Worm (Caenorhabditis elegans) whole organism, mixed stage, embryonic: Measurements from ENCODE around the gene dnj-11.

Experiments used
- M03D4.4 ChIP-seq: sonication (generic microtip); optimal IDR thresholded peaks from 2 replicates; lab custom pipeline; 2017; ENCODE audit warnings: mild to moderate bottlenecking, missing genetic modification characterization, missing compliant biosample characterization
- bed-3 ChIP-seq: fragments of 200-800 bp; sonication (Bioruptor generic); optimal IDR thresholded peaks from 3 replicates; lab custom pipeline; 2018; ENCODE audit warnings: mild to moderate bottlenecking, missing genetic modification characterization, moderate library complexity, missing compliant biosample characterization
- blmp-1 ChIP-seq: fragments of 150-350 bp; optimal IDR thresholded peaks from 2 replicates; lab custom pipeline; 2014; ENCODE audit warnings: missing biosample characterization, missing genetic modification characterization
- ceh-39 ChIP-seq: fragments of 150-350 bp; optimal IDR thresholded peaks from 2 replicates; lab custom pipeline; 2014; ENCODE audit warnings: missing biosample characterization, missing genetic modification characterization
- ceh-43 ChIP-seq: fragments of 200-800 bp; sonication (Bioruptor generic); optimal IDR thresholded peaks from 2 replicates; lab custom pipeline; 2018; ENCODE audit warnings: mild to moderate bottlenecking, missing genetic modification characterization, moderate library complexity, missing compliant biosample characterization
- ceh-83 ChIP-seq: fragments of 200-800 bp; sonication (Bioruptor generic); optimal IDR thresholded peaks from 2 replicates; lab custom pipeline; 2018; ENCODE audit warnings: mild to moderate bottlenecking, missing genetic modification characterization, missing compliant biosample characterization
- ces-1 ChIP-seq: fragments of 150-350 bp; optimal IDR thresholded peaks from 2 replicates; lab custom pipeline; 2014; ENCODE audit warnings: missing biosample characterization, missing genetic modification reagents, missing genetic modification characterization
- cnd-1 ChIP-seq: fragments of 200-800 bp; sonication (Bioruptor generic); optimal IDR thresholded peaks from 2 replicates; lab custom pipeline; 2018; ENCODE audit warnings: mild to moderate bottlenecking, missing genetic modification characterization, missing compliant biosample characterization
- drap-1 ChIP-seq: fragments of 200-800 bp; sonication (Bioruptor generic); optimal IDR thresholded peaks from 3 replicates; lab custom pipeline; 2018; ENCODE audit warnings: mild to moderate bottlenecking, missing genetic modification characterization, missing compliant biosample characterization
- elt-1 ChIP-seq: sonication (generic microtip); optimal IDR thresholded peaks from 2 replicates; lab custom pipeline; 2017; ENCODE audit warnings: missing genetic modification characterization, mild to moderate bottlenecking, missing compliant biosample characterization, antibody characterized with exemption, moderate library complexity, borderline replicate concordance; ENCODE audit not compliant: insufficient read depth
- elt-3 ChIP-seq: fragments of 150-350 bp; optimal IDR thresholded peaks from 2 replicates; lab custom pipeline; 2014; ENCODE audit warnings: missing biosample characterization, missing genetic modification characterization
- flh-1 ChIP-seq: fragments of 200-800 bp; sonication (Bioruptor generic); optimal IDR thresholded peaks from 2 replicates; lab custom pipeline; 2018; ENCODE audit warnings: mild to moderate bottlenecking, missing genetic modification characterization, moderate library complexity, missing compliant biosample characterization
- ham-2 ChIP-seq: fragments of 200-800 bp; sonication (Bioruptor generic); optimal IDR thresholded peaks from 2 replicates; lab custom pipeline; 2018; ENCODE audit warnings: mild to moderate bottlenecking, missing genetic modification characterization, missing compliant biosample characterization
- hlh-1 ChIP-seq: fragments of 150-350 bp; optimal IDR thresholded peaks from 2 replicates; lab custom pipeline; 2014; ENCODE audit warnings: missing biosample characterization, missing genetic modification reagents, missing genetic modification characterization
- lin-13 ChIP-seq: fragments of 150-350 bp; optimal IDR thresholded peaks from 2 replicates; lab custom pipeline; 2014; ENCODE audit warnings: missing biosample characterization, missing genetic modification characterization
- lin-32 ChIP-seq: fragments of 200-800 bp; sonication (Bioruptor generic); optimal IDR thresholded peaks from 2 replicates; lab custom pipeline; 2018; ENCODE audit warnings: mild to moderate bottlenecking, missing genetic modification characterization, missing compliant biosample characterization
- lsy-2 ChIP-seq: fragments of 150-350 bp; optimal IDR thresholded peaks from 2 replicates; lab custom pipeline; 2014; ENCODE audit warnings: missing biosample characterization, missing genetic modification characterization
- mab-5 ChIP-seq: fragments of 150-350 bp; optimal IDR thresholded peaks from 2 replicates; lab custom pipeline; 2014; ENCODE audit warnings: missing biosample characterization, missing genetic modification characterization
- mep-1 ChIP-seq: fragments of 150-350 bp; optimal IDR thresholded peaks from 2 replicates; lab custom pipeline; 2017; ENCODE audit warnings: missing biosample characterization, missing genetic modification reagents, missing genetic modification characterization, inconsistent platforms
- mls-2 ChIP-seq: sonication (generic microtip); optimal IDR thresholded peaks from 2 replicates; lab custom pipeline; 2016; ENCODE audit warnings: mild to moderate bottlenecking, missing genetic modification characterization, moderate library complexity, missing compliant biosample characterization
- nhr-12 ChIP-seq: fragments of 150-350 bp; optimal IDR thresholded peaks from 2 replicates; lab custom pipeline; 2014; ENCODE audit warnings: missing biosample characterization, missing genetic modification characterization
- nhr-2 ChIP-seq: fragments of 150-350 bp; optimal IDR thresholded peaks from 2 replicates; lab custom pipeline; 2014; ENCODE audit warnings: missing biosample characterization, missing genetic modification characterization
- nhr-237 ChIP-seq: fragments of 150-350 bp; optimal IDR thresholded peaks from 2 replicates; lab custom pipeline; 2014; ENCODE audit warnings: missing biosample characterization, missing genetic modification characterization
- nhr-28 ChIP-seq: fragments of 150-350 bp; optimal IDR thresholded peaks from 2 replicates; lab custom pipeline; 2014; ENCODE audit warnings: missing biosample characterization, missing genetic modification characterization
- nhr-76 ChIP-seq: sonication (generic microtip); optimal IDR thresholded peaks from 2 replicates; lab custom pipeline; 2017; ENCODE audit warnings: missing biosample characterization, missing genetic modification characterization
- pha-4 ChIP-seq: fragments of 150-350 bp; optimal IDR thresholded peaks from 2 replicates; lab custom pipeline; 2018; ENCODE audit warnings: missing biosample characterization, missing genetic modification reagents, missing genetic modification characterization
- sem-2 ChIP-seq: fragments of 200-800 bp; sonication (Bioruptor generic); optimal IDR thresholded peaks from 2 replicates; lab custom pipeline; 2018; ENCODE audit warnings: mild to moderate bottlenecking, missing genetic modification characterization, missing compliant biosample characterization
- snpc-4 ChIP-seq: fragments of 150-350 bp; optimal IDR thresholded peaks from 2 replicates; lab custom pipeline; 2014; ENCODE audit warnings: missing biosample characterization, missing genetic modification characterization
- tbx-8 ChIP-seq: fragments of 200-800 bp; sonication (Bioruptor generic); optimal IDR thresholded peaks from 2 replicates; lab custom pipeline; 2018; ENCODE audit warnings: mild to moderate bottlenecking, missing genetic modification characterization, moderate library complexity, missing compliant biosample characterization
- unc-120 ChIP-seq: sonication (generic microtip); optimal IDR thresholded peaks from 2 replicates; lab custom pipeline; 2017; ENCODE audit warnings: missing genetic modification characterization, missing compliant biosample characterization; ENCODE audit not compliant: poor library complexity, severe bottlenecking
- unc-39 ChIP-seq: fragments of 150-350 bp; optimal IDR thresholded peaks from 2 replicates; lab custom pipeline; 2014; ENCODE audit warnings: missing biosample characterization, missing genetic modification characterization
- unc-62 ChIP-seq: fragments of 150-350 bp; optimal IDR thresholded peaks from 2 replicates; lab custom pipeline; 2014; ENCODE audit warnings: missing biosample characterization, missing genetic modification reagents, missing genetic modification characterization
- zip-8 ChIP-seq: fragments of 150-350 bp; optimal IDR thresholded peaks from 2 replicates; lab custom pipeline; 2014; ENCODE audit warnings: missing biosample characterization, missing genetic modification characterization
- ztf-11 ChIP-seq: fragments of 150-350 bp; optimal IDR thresholded peaks from 2 replicates; lab custom pipeline; 2014; ENCODE audit warnings: missing biosample characterization, missing genetic modification characterization

Gene dnj-11

DNA sequence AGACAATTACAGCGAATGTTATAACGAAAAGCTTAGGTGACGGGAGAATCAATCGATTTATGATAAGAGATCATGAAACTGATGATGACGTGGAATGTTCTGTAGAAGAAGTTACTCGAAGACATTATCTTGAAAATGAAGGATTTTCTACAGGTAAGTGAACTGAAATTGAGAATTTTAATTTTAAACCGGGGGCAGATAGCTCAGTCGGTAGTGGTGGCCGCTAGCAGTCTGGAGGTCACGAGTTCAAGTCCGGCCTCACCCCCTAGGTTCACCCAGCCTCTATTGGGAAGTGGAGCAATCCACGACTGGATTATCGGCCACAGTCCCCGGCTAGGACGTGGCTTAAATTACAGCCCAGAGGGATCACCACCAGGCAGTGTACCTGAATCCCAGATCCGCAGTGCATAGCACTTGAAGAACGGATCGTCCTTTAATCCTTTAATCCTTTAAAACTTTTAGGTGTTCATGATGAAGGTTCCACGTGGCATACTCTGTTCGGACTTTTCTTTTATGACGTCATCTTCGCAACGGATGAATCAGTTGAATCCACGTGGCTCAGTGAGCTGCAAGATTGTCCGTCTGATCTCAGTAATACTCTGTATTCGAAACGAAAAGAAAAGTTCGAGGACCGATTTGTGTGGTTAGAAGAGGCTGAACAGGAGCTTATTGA lies 34.2 kb upstream of the dnj-11 start:
- TF ChIP-seq zip-8 (tag; lab: Kevin White, UChicago), result peak; percentile 83
- TF ChIP-seq, all 35 proteins: peak for 1; not testable (repeated sequence) for 34

DNA sequence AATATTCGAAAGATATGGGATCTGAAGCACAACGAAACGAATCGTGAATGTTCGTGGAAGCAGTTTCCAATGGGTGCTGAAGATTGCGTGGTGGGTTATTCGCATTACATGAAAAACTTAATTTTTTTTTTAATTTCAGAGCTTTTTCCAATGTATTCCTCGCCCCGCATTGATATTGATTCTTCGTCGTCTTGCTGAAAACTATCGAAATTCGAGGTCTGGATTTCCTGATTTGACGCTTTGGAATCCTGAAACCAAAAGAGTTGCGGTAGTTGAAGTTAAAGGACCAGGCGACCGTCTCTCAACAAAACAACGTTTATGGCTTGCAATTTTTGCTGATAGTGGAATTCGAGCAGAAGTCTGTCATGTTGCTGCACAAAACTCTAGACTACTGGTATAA lies 33.6 kb upstream of the dnj-11 start:
- no peak for TF ChIP-seq cnd-1 (tag; lab: Kevin White, UChicago)
- TF ChIP-seq ceh-83 (GFP tag; lab: Kevin White, UChicago), result no peak
- no peak for TF ChIP-seq ztf-11 (tag; lab: Kevin White, UChicago)
- TF ChIP-seq ceh-39 (tag; lab: Kevin White, UChicago), result no peak
- no peak for TF ChIP-seq unc-120 (tag; lab: Kevin White, UChicago)
- TF ChIP-seq lin-32 (GFP tag; lab: Kevin White, UChicago), result no peak
- no peak for TF ChIP-seq ces-1 (GFP tag; lab: Kevin White, UChicago)
- TF ChIP-seq mep-1 (tag; lab: Kevin White, UChicago), result no peak
- TF ChIP-seq mab-5 (tag; lab: Kevin White, UChicago), result no peak
- TF ChIP-seq flh-1, result no peak
- no peak for TF ChIP-seq nhr-76 (tag; lab: Kevin White, UChicago)
- no peak for TF ChIP-seq drap-1 (GFP tag; lab: Kevin White, UChicago)

DNA sequence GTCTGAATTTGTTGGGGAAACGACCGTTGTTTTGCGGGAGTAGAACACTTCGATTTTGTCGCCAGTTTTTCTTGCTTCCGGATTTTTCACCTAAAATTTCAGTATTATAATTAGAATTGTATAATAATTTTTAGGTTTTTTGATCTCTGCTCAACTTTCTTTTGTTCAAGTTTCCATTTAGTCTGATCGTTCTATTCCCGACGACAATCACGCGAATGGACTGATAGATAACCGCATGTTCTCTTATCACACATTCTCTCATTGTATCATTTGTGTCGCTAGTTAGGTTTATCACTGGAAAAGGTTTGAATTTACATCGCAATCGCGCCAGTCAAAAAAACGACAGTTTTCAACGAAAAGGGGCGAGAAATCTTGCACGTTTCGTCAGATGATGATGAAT lies 30.8 kb upstream of the dnj-11 start:
- TF ChIP-seq M03D4.4 (tag; lab: Kevin White, UChicago) (no peak), ceh-43 (GFP tag; lab: Kevin White, UChicago) (no peak), nhr-2 (no peak), nhr-12 (tag; lab: Kevin White, UChicago) (no peak), ztf-11 (tag; lab: Kevin White, UChicago) (no peak), ceh-39 (tag; lab: Kevin White, UChicago) (no peak)

DNA sequence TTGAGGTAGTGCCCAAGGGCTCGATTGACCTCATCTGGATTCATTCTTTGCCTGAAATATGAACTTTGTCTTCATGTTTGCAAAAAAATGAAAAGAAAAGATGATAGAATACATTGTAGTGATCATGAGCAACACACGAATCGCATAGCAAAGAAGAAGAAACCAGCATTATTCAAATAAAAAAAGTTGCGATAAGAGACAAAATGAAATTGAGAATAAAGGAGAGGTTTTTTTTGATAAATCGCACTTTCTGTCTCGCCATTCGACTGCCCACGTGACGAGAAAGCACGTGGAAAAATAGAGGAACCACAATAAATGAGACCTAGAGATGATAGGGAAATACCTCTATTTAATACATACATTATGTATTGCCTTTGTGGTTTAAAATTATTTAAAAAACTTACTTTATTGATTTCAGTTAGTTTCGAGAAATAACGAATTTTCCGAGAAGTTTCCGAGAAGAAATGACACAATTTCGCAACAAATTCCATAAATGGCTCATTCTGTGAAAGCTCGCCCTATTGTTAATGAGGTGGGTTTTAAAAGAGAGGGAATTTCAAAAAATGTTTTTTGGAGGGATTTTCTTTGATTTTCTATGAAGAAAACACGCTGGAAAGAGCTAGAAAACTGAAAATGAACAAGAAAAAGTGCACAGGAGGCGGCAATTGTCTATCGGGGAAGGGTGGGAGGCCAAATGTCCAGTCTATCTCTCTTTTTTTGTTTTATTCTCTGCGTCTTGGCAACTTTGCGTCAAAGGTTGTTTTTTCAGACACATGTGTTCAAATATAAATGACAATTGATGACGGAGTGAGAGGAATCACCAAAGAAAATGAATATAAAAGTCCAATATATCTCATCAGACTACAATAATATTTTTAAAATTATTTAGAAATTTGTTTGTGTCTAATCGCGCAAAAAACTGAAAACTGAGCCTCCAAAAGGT lies 30.0 kb upstream of the dnj-11 start, which contains the start of gene paqr-1:
Gene paqr-1 (minus strand): TSS at position 51 of the 943 bp plus-strand sequence.
- peak; percentile 56 for TF ChIP-seq ces-1 (GFP tag; lab: Kevin White, UChicago)
- TF ChIP-seq lsy-2 (tag; lab: Kevin White, UChicago), result no peak
- no peak for TF ChIP-seq ceh-39 (tag; lab: Kevin White, UChicago)
- no peak for TF ChIP-seq pha-4 (tag; lab: Kevin White, UChicago)
- TF ChIP-seq snpc-4 (tag; lab: Kevin White, UChicago), result no peak
- TF ChIP-seq unc-120 (tag; lab: Kevin White, UChicago), result no peak
- no peak for TF ChIP-seq unc-39 (tag; lab: Kevin White, UChicago)
- TF ChIP-seq hlh-1 (tag; lab: Kevin White, UChicago), result peak; percentile 41

DNA sequence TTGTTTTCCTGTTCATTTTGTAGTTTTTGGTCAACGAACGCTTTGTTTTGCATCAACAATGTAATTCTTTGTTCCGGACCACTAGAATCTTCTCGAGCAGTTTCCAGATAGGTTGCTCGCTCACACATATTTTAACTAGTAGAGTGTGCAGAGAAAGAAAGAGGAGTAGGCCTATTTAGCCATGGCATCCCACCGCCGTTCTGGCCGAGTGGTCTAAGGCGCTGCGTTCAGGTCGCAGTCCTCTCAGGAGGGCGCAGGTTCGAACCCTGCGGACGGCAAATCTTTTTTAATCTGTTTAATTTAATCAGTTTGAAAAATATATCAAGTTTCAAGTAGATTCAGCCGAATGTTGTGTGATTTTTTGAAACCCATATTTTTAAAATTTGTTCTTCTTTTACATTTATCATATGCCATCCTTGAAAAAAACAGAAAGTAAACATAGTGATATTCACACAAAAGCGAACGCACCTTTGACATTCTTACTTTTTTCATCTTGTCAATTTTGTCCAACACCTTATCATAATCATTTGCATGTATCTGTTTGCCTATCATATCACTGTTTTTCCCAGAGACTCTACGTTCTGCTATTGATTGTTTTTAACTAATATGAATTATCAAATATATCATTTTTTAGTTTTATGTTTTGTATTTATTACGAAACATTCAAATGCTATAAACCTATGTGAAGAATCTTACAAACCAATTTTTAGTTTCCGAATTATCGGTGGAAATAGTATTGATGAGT lies 28.9 kb upstream of the dnj-11 start, which contains the start of gene try-3:
Gene try-3 (plus strand): TSS at position 532 of the 745 bp plus-strand sequence.
- TF ChIP-seq pha-4 (tag; lab: Kevin White, UChicago) (no peak), nhr-2 (no peak), lin-32 (GFP tag; lab: Kevin White, UChicago) (peak; percentile 39), unc-62 (GFP tag; lab: Kevin White, UChicago) (no peak), bed-3 (peak; percentile 47), lsy-2 (tag; lab: Kevin White, UChicago) (peak; percentile 11), mab-5 (tag; lab: Kevin White, UChicago) (no peak), drap-1 (GFP tag; lab: Kevin White, UChicago) (peak; percentile 77), nhr-237 (tag; lab: Kevin White, UChicago) (no peak), cnd-1 (tag; lab: Kevin White, UChicago) (peak; percentile 81), ham-2 (GFP tag; lab: Kevin White, UChicago) (no peak), elt-1 (tag; lab: Kevin White, UChicago) (no peak), M03D4.4 (tag; lab: Kevin White, UChicago) (peak; percentile 75), ceh-39 (tag; lab: Kevin White, UChicago) (no peak), unc-39 (tag; lab: Kevin White, UChicago) (no peak), unc-120 (tag; lab: Kevin White, UChicago) (peak; percentile 87), flh-1 (peak; percentile 49), ces-1 (GFP tag; lab: Kevin White, UChicago) (peak; percentile 27), nhr-28 (tag; lab: Kevin White, UChicago) (no peak), ceh-43 (GFP tag; lab: Kevin White, UChicago) (no peak), ceh-83 (GFP tag; lab: Kevin White, UChicago) (peak; percentile 86), mep-1 (tag; lab: Kevin White, UChicago) (peak; percentile 1), sem-2 (GFP tag; lab: Kevin White, UChicago) (peak; percentile 74), nhr-76 (tag; lab: Kevin White, UChicago) (no peak), lin-13 (tag; lab: Kevin White, UChicago) (no peak), tbx-8 (GFP tag; lab: Kevin White, UChicago) (peak; percentile 36), elt-3 (tag; lab: Kevin White, UChicago) (no peak), mls-2 (tag; lab: Kevin White, UChicago) (peak; percentile 78), blmp-1 (no peak), zip-8 (tag; lab: Kevin White, UChicago) (no peak)
